Worm (Caenorhabditis elegans) whole organism, early embryonic: ENCODE results near the gene Y42G9A.1.

Experiments used
- B0310.2 ChIP-seq: sonication (generic microtip); optimal IDR thresholded peaks from 2 replicates; lab custom pipeline; 2016; ENCODE audit warnings: mild to moderate bottlenecking, missing genetic modification characterization, missing compliant biosample characterization
- F13C5.2 ChIP-seq: sonication (generic microtip); optimal IDR thresholded peaks from 2 replicates; lab custom pipeline; 2017; ENCODE audit warnings: mild to moderate bottlenecking, missing genetic modification characterization, inconsistent platforms, missing compliant biosample characterization
- aly-1 ChIP-seq: sonication (generic microtip); optimal IDR thresholded peaks from 2 replicates; lab custom pipeline; 2016; ENCODE audit warnings: missing genetic modification characterization, missing compliant biosample characterization
- ama-1 ChIP-seq: fragments of 150-350 bp; optimal IDR thresholded peaks from 2 replicates; lab custom pipeline; 2014
- ceh-13 ChIP-seq: fragments of 200-800 bp; sonication (Bioruptor generic); optimal IDR thresholded peaks from 2 replicates; lab custom pipeline; 2018; ENCODE audit warnings: mild to moderate bottlenecking, missing genetic modification characterization, missing compliant biosample characterization
- ceh-36 ChIP-seq: sonication (generic microtip); optimal IDR thresholded peaks from 2 replicates; lab custom pipeline; 2016; ENCODE audit warnings: missing genetic modification characterization, inconsistent platforms, missing compliant biosample characterization
- ets-7 ChIP-seq: sonication (generic microtip); optimal IDR thresholded peaks from 2 replicates; lab custom pipeline; 2016; ENCODE audit warnings: missing genotype, missing genetic modification characterization, missing compliant biosample characterization
- flt-1 ChIP-seq: fragments of 200-800 bp; sonication (Bioruptor generic); IDR thresholded peaks from 2 replicates; pipeline ENCODE4 v1.3.6; 2022; ENCODE audit warnings: missing genetic modification characterization, missing compliant biosample characterization
- hmbx-1 ChIP-seq: sonication (generic microtip); optimal IDR thresholded peaks from 2 replicates; lab custom pipeline; 2016; ENCODE audit warnings: mild to moderate bottlenecking, missing genetic modification characterization, missing compliant biosample characterization
- hmg-4 ChIP-seq: fragments of 200-800 bp; sonication (Bioruptor generic); optimal IDR thresholded peaks from 2 replicates; lab custom pipeline; 2018; ENCODE audit warnings: mild to moderate bottlenecking, missing genetic modification characterization, missing compliant biosample characterization
- hnd-1 ChIP-seq: sonication (generic microtip); optimal IDR thresholded peaks from 2 replicates; lab custom pipeline; 2016; ENCODE audit warnings: missing genetic modification characterization, missing compliant biosample characterization
- pes-1 ChIP-seq: fragments of 200-800 bp; sonication (Bioruptor generic); IDR thresholded peaks from 2 replicates; pipeline ENCODE4 v1.3.6; 2022; ENCODE audit warnings: missing genetic modification reagents, missing genetic modification characterization, missing compliant biosample characterization
- scrt-1 ChIP-seq: fragments of 200-800 bp; sonication (Bioruptor generic); IDR thresholded peaks from 2 replicates; pipeline ENCODE4 v1.3.6; 2022; ENCODE audit warnings: missing genetic modification characterization, missing compliant biosample characterization
- sea-1 ChIP-seq: fragments of 200-800 bp; sonication (Bioruptor generic); conservative IDR thresholded peaks from 2 replicates; pipeline ENCODE4 v1.3.6; 2022; ENCODE audit warnings: missing genetic modification characterization, missing compliant biosample characterization
- tbx-11 ChIP-seq: fragments of 200-800 bp; sonication (Bioruptor generic); IDR thresholded peaks from 2 replicates; pipeline ENCODE4 v1.3.6; 2022; ENCODE audit warnings: missing genetic modification characterization, missing compliant biosample characterization
- tbx-37 ChIP-seq: fragments of 200-800 bp; sonication (Bioruptor generic); conservative IDR thresholded peaks from 2 replicates; pipeline ENCODE4 v1.3.6; 2022; ENCODE audit warnings: missing genetic modification reagents, missing genetic modification characterization, missing compliant biosample characterization
- tra-4 ChIP-seq: sonication (generic microtip); optimal IDR thresholded peaks from 2 replicates; lab custom pipeline; 2017; ENCODE audit warnings: missing genetic modification characterization, missing compliant biosample characterization

Y42G9A.1 gene

DNA sequence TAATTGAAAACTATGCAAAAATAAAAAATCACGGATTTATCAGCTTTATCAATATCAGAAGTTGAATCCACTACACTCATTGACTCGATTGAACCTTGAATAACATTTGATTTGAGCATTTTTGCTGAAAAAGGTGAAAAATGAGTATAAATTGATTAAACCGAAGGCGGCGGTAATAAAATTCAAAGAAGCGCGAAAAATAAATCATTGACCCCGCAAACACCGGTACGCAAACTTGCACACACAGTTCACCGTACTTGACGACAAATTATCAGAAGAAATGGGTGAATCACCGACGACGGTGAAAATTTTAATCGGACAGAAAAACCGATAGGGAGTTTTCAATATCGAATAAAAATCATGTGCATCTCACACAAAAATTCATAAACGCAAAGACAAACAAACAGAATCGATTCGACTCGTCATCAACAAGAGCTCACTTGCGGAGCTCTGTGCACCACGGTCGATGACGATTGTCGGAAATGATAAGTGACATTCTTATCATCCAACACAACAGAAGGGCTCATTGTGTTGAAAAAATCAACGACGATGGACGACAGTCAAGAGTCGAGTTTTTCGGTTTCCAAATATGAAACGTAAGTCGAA lies at the start of gene Y42G9A.1, which contains the start of gene wht-7:
TSS of gene Y42G9A.1 (plus strand) at position 495 of the 606 bp plus-strand sequence.
TSS of gene wht-7 (minus strand) at position 131 of the 606 bp plus-strand sequence.
- no peak for TF ChIP-seq hnd-1 (tag; lab: Kevin White, UChicago)

ce11 chrIII:6102762-6103161 lies 47.0 kb upstream of the Y42G9A.1 start, which contains the start of gene C05D10.4:
TSS of gene C05D10.4 (minus strand) at chrIII:6102862.
- TF ChIP-seq tra-4 (no peak), ceh-13 (GFP tag; lab: Kevin White, UChicago) (no peak), tbx-11 (GFP tag; lab: Robert Waterston, UW) (no peak), pes-1 (GFP tag; lab: Robert Waterston, UW) (no peak), ets-7 (no peak), B0310.2 (tag; lab: Kevin White, UChicago) (no peak), ceh-36 (no peak), ama-1 (no peak), scrt-1 (GFP tag; lab: Robert Waterston, UW) (no peak), sea-1 (GFP tag; lab: Robert Waterston, UW) (no peak), aly-1 (tag; lab: Kevin White, UChicago) (no peak), F13C5.2 (tag; lab: Kevin White, UChicago) (no peak)

ce11 chrIII:6105897-6106296 lies 43.9 kb upstream of the Y42G9A.1 start:
- no peak for TF ChIP-seq ceh-36
- no peak for TF ChIP-seq aly-1 (tag; lab: Kevin White, UChicago)
- TF ChIP-seq scrt-1 (GFP tag; lab: Robert Waterston, UW), result no peak
- no peak for TF ChIP-seq hnd-1 (tag; lab: Kevin White, UChicago)
- TF ChIP-seq sea-1 (GFP tag; lab: Robert Waterston, UW), result no peak
- TF ChIP-seq flt-1 (GFP tag; lab: Robert Waterston, UW), result no peak
- no peak for TF ChIP-seq tbx-11 (GFP tag; lab: Robert Waterston, UW)
- no peak for TF ChIP-seq B0310.2 (tag; lab: Kevin White, UChicago)
- no peak for TF ChIP-seq ceh-13 (GFP tag; lab: Kevin White, UChicago)
- no peak for TF ChIP-seq F13C5.2 (tag; lab: Kevin White, UChicago)
- no peak for TF ChIP-seq hmg-4
- TF ChIP-seq tbx-37 (GFP tag; lab: Robert Waterston, UW), result no peak
- no peak for TF ChIP-seq hmbx-1 (tag; lab: Kevin White, UChicago)
- no peak for TF ChIP-seq ama-1
- no peak for TF ChIP-seq tra-4
- no peak for TF ChIP-seq ets-7
- no peak for TF ChIP-seq pes-1 (GFP tag; lab: Robert Waterston, UW)

ce11 chrIII:6110187-6110586 lies 39.6 kb upstream of the Y42G9A.1 start:
- no peak for TF ChIP-seq pes-1 (GFP tag; lab: Robert Waterston, UW)
- no peak for TF ChIP-seq ama-1
- no peak for TF ChIP-seq F13C5.2 (tag; lab: Kevin White, UChicago)
- no peak for TF ChIP-seq ceh-13 (GFP tag; lab: Kevin White, UChicago)

DNA sequence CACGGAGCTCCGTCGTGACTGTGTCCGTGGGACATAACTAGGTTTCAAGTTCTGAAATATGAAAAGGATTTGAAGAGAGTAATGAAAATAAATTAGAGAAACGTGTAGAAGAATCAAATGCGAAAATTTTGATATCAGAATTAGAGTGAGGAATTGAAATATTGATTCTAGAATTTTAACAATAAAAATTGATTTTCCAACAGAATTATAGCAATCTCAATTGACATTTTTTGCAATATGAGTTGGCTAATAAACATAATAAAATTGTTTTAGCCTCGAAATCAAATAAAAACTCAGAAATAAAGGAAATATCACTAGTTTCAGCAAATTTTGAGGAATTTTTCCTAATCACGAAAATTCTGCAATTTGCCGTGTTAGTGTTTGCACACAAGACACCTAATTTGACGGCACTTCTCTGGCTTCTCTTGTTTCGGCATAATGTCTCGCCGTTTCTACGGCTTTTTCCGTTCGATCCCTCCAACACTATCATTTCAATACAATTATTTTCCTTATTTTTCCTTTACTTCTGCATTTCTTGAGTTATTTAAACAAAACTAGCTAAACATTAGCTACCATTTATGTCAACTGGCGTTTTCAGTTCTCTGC lies 33.4 kb upstream of the Y42G9A.1 start, which contains the start of gene nmt-1:
TSS of gene nmt-1 (minus strand) at position 51 of the 606 bp plus-strand sequence.
- no peak for TF ChIP-seq hmbx-1 (tag; lab: Kevin White, UChicago)
- no peak for TF ChIP-seq tbx-11 (GFP tag; lab: Robert Waterston, UW)
- TF ChIP-seq F13C5.2 (tag; lab: Kevin White, UChicago), result peak; percentile 41

ce11 chrIII:6116981-6117380 lies 32.8 kb upstream of the Y42G9A.1 start:
- no peak for TF ChIP-seq hmg-4
- TF ChIP-seq tra-4, result no peak
- TF ChIP-seq hnd-1 (tag; lab: Kevin White, UChicago), result no peak
- no peak for TF ChIP-seq F13C5.2 (tag; lab: Kevin White, UChicago)
- no peak for TF ChIP-seq ets-7

DNA sequence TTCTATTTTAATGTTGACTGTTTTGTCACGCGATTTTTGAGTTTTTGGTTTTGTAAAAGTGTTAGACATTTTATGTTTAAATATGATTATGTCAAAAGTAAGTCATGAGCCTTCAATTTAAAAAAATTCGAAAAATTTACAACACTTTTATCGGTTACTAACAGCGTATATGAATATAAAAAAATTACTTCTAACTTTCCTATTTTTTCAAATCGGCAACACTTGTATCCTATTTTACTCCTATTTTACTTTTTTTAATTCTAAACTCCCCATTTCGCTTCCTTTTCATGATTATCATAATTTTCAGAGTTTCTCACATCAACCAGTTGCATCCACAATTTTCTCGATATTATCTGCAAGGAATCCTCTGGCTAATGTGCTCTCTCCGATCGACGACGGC lies 31.4 kb upstream of the Y42G9A.1 start, which contains the start of gene kin-18:
TSS of gene kin-18 (plus strand) at position 301 of the 400 bp plus-strand sequence.
- TF ChIP-seq hnd-1 (tag; lab: Kevin White, UChicago) (no peak), hmg-4 (no peak), ama-1 (no peak), hmbx-1 (tag; lab: Kevin White, UChicago) (no peak), ceh-36 (no peak), ceh-13 (GFP tag; lab: Kevin White, UChicago) (no peak), tra-4 (no peak), tbx-11 (GFP tag; lab: Robert Waterston, UW) (no peak), flt-1 (GFP tag; lab: Robert Waterston, UW) (no peak), pes-1 (GFP tag; lab: Robert Waterston, UW) (no peak), sea-1 (GFP tag; lab: Robert Waterston, UW) (no peak), ets-7 (no peak), scrt-1 (GFP tag; lab: Robert Waterston, UW) (no peak), tbx-37 (GFP tag; lab: Robert Waterston, UW) (no peak), F13C5.2 (tag; lab: Kevin White, UChicago) (no peak), B0310.2 (tag; lab: Kevin White, UChicago) (no peak), aly-1 (tag; lab: Kevin White, UChicago) (no peak)

ce11 chrIII:6120990-6121389 lies 28.8 kb upstream of the Y42G9A.1 start:
- TF ChIP-seq aly-1 (tag; lab: Kevin White, UChicago), result no peak
- TF ChIP-seq pes-1 (GFP tag; lab: Robert Waterston, UW), result no peak
- no peak for TF ChIP-seq B0310.2 (tag; lab: Kevin White, UChicago)
- no peak for TF ChIP-seq ceh-36
- TF ChIP-seq flt-1 (GFP tag; lab: Robert Waterston, UW), result no peak
- no peak for TF ChIP-seq tbx-11 (GFP tag; lab: Robert Waterston, UW)
- TF ChIP-seq hmg-4, result no peak
- no peak for TF ChIP-seq hnd-1 (tag; lab: Kevin White, UChicago)
